Worm (Caenorhabditis elegans): Measurements from ENCODE around the gene twk-32.

twk-32 gene

ce11 chrV:13787225-13787898 lies 9.1 kb upstream of the twk-32 start, which contains the start of the genes F53C11.4 and F53C11.5:
TSS of gene F53C11.4 (minus strand) at chrV:13787352.
TSS of gene F53C11.5 (plus strand) at chrV:13787549.
- no peak for TF ChIP-seq unc-62 (GFP tag; optimal IDR thresholded peaks at IDR 0.05)

ce11 chrV:13787948-13788681 lies 8.3 kb upstream of the twk-32 start:
- TF ChIP-seq unc-62 (GFP tag; optimal IDR thresholded peaks at IDR 0.05): no peak

ce11 chrV:13789362-13789761 lies 7.1 kb upstream of the twk-32 start:
- TF ChIP-seq unc-62 (GFP tag; optimal IDR thresholded peaks at IDR 0.05): no peak

ce11 chrV:13790117-13790516 lies 6.3 kb upstream of the twk-32 start:
- TF ChIP-seq unc-62 (GFP tag; optimal IDR thresholded peaks at IDR 0.05): no peak

ce11 chrV:13790557-13790956 lies 5.9 kb upstream of the twk-32 start:
- TF ChIP-seq unc-62 (GFP tag; optimal IDR thresholded peaks at IDR 0.05): no peak

ce11 chrV:13794046-13794445 lies 2.4 kb upstream of the twk-32 start:
- TF ChIP-seq unc-62 (GFP tag; optimal IDR thresholded peaks at IDR 0.05): no peak

ce11 chrV:13799190-13799589 lies 2.7 kb downstream of the twk-32 start:
- no peak for TF ChIP-seq unc-62 (GFP tag; optimal IDR thresholded peaks at IDR 0.05)

- no peak for TF ChIP-seq unc-62 (GFP tag; optimal IDR thresholded peaks at IDR 0.05)
Observed at ce11 chrV:13803902-13804301, 7.5 kb downstream of the twk-32 start, which contains the start of gene swan-2. TSS of gene swan-2 (minus strand) at chrV:13804281.

ce11 chrV:13807232-13807631 lies 10.8 kb downstream of the twk-32 start, which contains the start of gene swan-1:
TSS of gene swan-1 (minus strand) at chrV:13807237.
- no peak for TF ChIP-seq unc-62 (GFP tag; optimal IDR thresholded peaks at IDR 0.05)

ce11 chrV:13808462-13808867 lies 12.0 kb downstream of the twk-32 start:
- no peak for TF ChIP-seq unc-62 (GFP tag; optimal IDR thresholded peaks at IDR 0.05)

ce11 chrV:13812330-13812729 lies 15.9 kb downstream of the twk-32 start:
- TF ChIP-seq unc-62 (GFP tag; optimal IDR thresholded peaks at IDR 0.05): no peak

- no peak for TF ChIP-seq unc-62 (GFP tag; optimal IDR thresholded peaks at IDR 0.05)
Observed at ce11 chrV:13812931-13813330, 16.5 kb downstream of the twk-32 start, which contains the start of gene ceh-24. TSS of gene ceh-24 (plus strand) at chrV:13813231.

ce11 chrV:13816877-13817276 lies 20.4 kb downstream of the twk-32 start, which contains the start of gene F55B12.2:
TSS of gene F55B12.2 (minus strand) at chrV:13816977.
- TF ChIP-seq unc-62 (GFP tag; optimal IDR thresholded peaks at IDR 0.05): no peak

ce11 chrV:13818824-13819408 lies 22.5 kb downstream of the twk-32 start, which contains the start of gene sel-10:
TSS of gene sel-10 (plus strand) at chrV:13819361.
- no peak for TF ChIP-seq unc-62 (GFP tag; optimal IDR thresholded peaks at IDR 0.05)

- no peak for TF ChIP-seq unc-62 (GFP tag; optimal IDR thresholded peaks at IDR 0.05)
Observed at ce11 chrV:13822752-13823151, 26.3 kb downstream of the twk-32 start, which contains the start of gene hpo-31. TSS of gene hpo-31 (plus strand) at chrV:13823052.

- no peak for TF ChIP-seq unc-62 (GFP tag; optimal IDR thresholded peaks at IDR 0.05)
Observed at ce11 chrV:13827920-13828319, 31.5 kb downstream of the twk-32 start, which contains the start of gene nrf-5. TSS of gene nrf-5 (plus strand) at chrV:13828267.
